Fruit fly (Drosophila melanogaster) whole organism, embryonic: ENCODE data around the gene dmrt11E.
A peak's percentile ranks its signal among the peaks of the same experiment; 100 is the strongest.

ENCODE experiments used
- CG12155 ChIP-seq: fragments of 200-800 bp; sonication (Bioruptor generic); optimal IDR thresholded peaks from 3 replicates; lab custom pipeline; 2016; ENCODE audit warnings: missing biosample characterization, missing genetic modification characterization
- CG13424 ChIP-seq: fragments of 200-800 bp; sonication (Bioruptor generic); optimal IDR thresholded peaks from 2 replicates; lab custom pipeline; 2019; ENCODE audit warnings: missing biosample characterization, mild to moderate bottlenecking, missing genetic modification characterization, moderate library complexity
- CG14014 ChIP-seq: fragments of 200-800 bp; sonication (Bioruptor generic); IDR thresholded peaks from 2 replicates; pipeline ENCODE4 v1.3.6; 2022; ENCODE audit warnings: missing biosample characterization, missing genetic modification characterization
- CG14860 ChIP-seq: fragments of 200-800 bp; sonication (Bioruptor generic); IDR thresholded peaks from 3 replicates; pipeline ENCODE4 v1.3.6; 2022; ENCODE audit warnings: missing biosample characterization, missing genetic modification characterization; ENCODE audit not compliant: partially characterized antibody
- CG1529 ChIP-seq: fragments of 200-800 bp; sonication (Bioruptor generic); optimal IDR thresholded peaks from 3 replicates; lab custom pipeline; 2018; ENCODE audit warnings: missing biosample characterization, missing genetic modification characterization
- CG15479 ChIP-seq: fragments of 200-800 bp; sonication (Bioruptor generic); optimal IDR thresholded peaks from 3 replicates; lab custom pipeline; 2019; ENCODE audit warnings: missing biosample characterization, mild to moderate bottlenecking, missing genetic modification characterization, moderate library complexity
- CG1602 ChIP-seq: fragments of 200-800 bp; sonication (Bioruptor generic); optimal IDR thresholded peaks from 3 replicates; lab custom pipeline; 2016; ENCODE audit warnings: missing biosample characterization, missing genetic modification characterization
- CG17361 ChIP-seq: fragments of 200-800 bp; sonication (Bioruptor generic); IDR thresholded peaks from 3 replicates; pipeline ENCODE4 v1.3.6; 2022; ENCODE audit warnings: missing biosample characterization, missing genetic modification characterization
- CG18619 ChIP-seq: fragments of 200-800 bp; sonication (Bioruptor generic); optimal IDR thresholded peaks from 3 replicates; lab custom pipeline; 2017; ENCODE audit warnings: missing biosample characterization, mild to moderate bottlenecking, missing genetic modification characterization
- CG3163 ChIP-seq: fragments of 200-800 bp; sonication (Bioruptor generic); optimal IDR thresholded peaks from 3 replicates; lab custom pipeline; 2016; ENCODE audit warnings: missing biosample characterization, missing genetic modification characterization
- CG33557 ChIP-seq: fragments of 200-800 bp; sonication (Bioruptor generic); optimal IDR thresholded peaks from 2 replicates; lab custom pipeline; 2019; ENCODE audit warnings: missing biosample characterization, mild to moderate bottlenecking, missing genetic modification characterization, moderate library complexity
- CG7963 ChIP-seq: fragments of 200-800 bp; sonication (Bioruptor generic); IDR thresholded peaks from 3 replicates; pipeline ENCODE4 v1.3.6; 2022; ENCODE audit warnings: missing biosample characterization, missing genetic modification characterization; ENCODE audit not compliant: partially characterized antibody
- CkIIα-i1 ChIP-seq: fragments of 200-800 bp; sonication (Bioruptor generic); IDR thresholded peaks from 2 replicates; pipeline ENCODE4 v1.3.6; 2022; ENCODE audit warnings: missing biosample characterization, missing genetic modification characterization
- D19A ChIP-seq: fragments of 200-800 bp; optimal IDR thresholded peaks from 3 replicates; lab custom pipeline; 2019; ENCODE audit warnings: missing biosample characterization, mild to moderate bottlenecking, missing genetic modification characterization, moderate library complexity
- Dfd ChIP-seq, 2 experiments: fragments of >200 bp; optimal IDR thresholded peaks; 2 replicates each; lab custom pipeline; 2017; ENCODE audit warnings: missing biosample characterization in 2 of 2, missing genetic modification characterization in 2 of 2
- HHEX ChIP-seq: fragments of 200-800 bp; sonication (Bioruptor generic); optimal IDR thresholded peaks from 3 replicates; lab custom pipeline; 2017; ENCODE audit warnings: missing biosample characterization, mild to moderate bottlenecking, missing genetic modification characterization, missing genetic modification reagents
- HLH4C ChIP-seq: fragments of 200-800 bp; sonication (Bioruptor generic); IDR thresholded peaks from 3 replicates; pipeline ENCODE4 v1.3.6; 2022; ENCODE audit warnings: missing biosample characterization, missing genetic modification characterization; ENCODE audit not compliant: partially characterized antibody
- HLHmδ ChIP-seq: fragments of 200-800 bp; sonication (Bioruptor generic); optimal IDR thresholded peaks from 2 replicates; lab custom pipeline; 2018; ENCODE audit warnings: missing biosample characterization, mild to moderate bottlenecking, missing genetic modification characterization, moderate library complexity
- Hmr ChIP-seq: fragments of 200-800 bp; sonication (Bioruptor generic); optimal IDR thresholded peaks from 3 replicates; lab custom pipeline; 2017; ENCODE audit warnings: mild to moderate bottlenecking, missing biosample characterization, missing genetic modification reagents, missing genetic modification characterization
- Hr39 ChIP-seq: fragments of >200 bp; optimal IDR thresholded peaks from 2 replicates; lab custom pipeline; 2017
- Nf-YC ChIP-seq: fragments of 200-800 bp; optimal IDR thresholded peaks from 3 replicates; lab custom pipeline; 2019; ENCODE audit warnings: missing biosample characterization, mild to moderate bottlenecking, missing genetic modification characterization, moderate library complexity
- Optix ChIP-seq: fragments of 200-800 bp; sonication (Bioruptor generic); IDR thresholded peaks from 3 replicates; pipeline ENCODE4 v1.3.6; 2022; ENCODE audit warnings: missing biosample characterization, missing genetic modification characterization
- Ravus ChIP-seq: fragments of 200-800 bp; sonication (Bioruptor generic); IDR thresholded peaks from 2 replicates; pipeline ENCODE4 v1.3.6; 2022; ENCODE audit warnings: missing biosample characterization, missing genetic modification characterization
- Scr ChIP-seq: fragments of 200-800 bp; sonication (Bioruptor generic); IDR thresholded peaks from 2 replicates; pipeline ENCODE4 v1.3.6; 2022; ENCODE audit warnings: missing biosample characterization, missing genetic modification characterization; ENCODE audit not compliant: partially characterized antibody
- YL-1 ChIP-seq: fragments of 200-800 bp; sonication (Bioruptor generic); optimal IDR thresholded peaks from 3 replicates; lab custom pipeline; 2017; ENCODE audit warnings: missing biosample characterization, mild to moderate bottlenecking, missing genetic modification characterization
- bigmax ChIP-seq: fragments of 200-800 bp; sonication (Bioruptor generic); optimal IDR thresholded peaks from 2 replicates; lab custom pipeline; 2018; ENCODE audit warnings: missing biosample characterization, mild to moderate bottlenecking, missing genetic modification characterization
- bowl ChIP-seq: fragments of 200-800 bp; sonication (Bioruptor generic); IDR thresholded peaks from 2 replicates; pipeline ENCODE4 v1.3.6; 2022; ENCODE audit warnings: missing biosample characterization, missing genetic modification characterization
- corto ChIP-seq: fragments of 200-800 bp; sonication (Bioruptor generic); optimal IDR thresholded peaks from 2 replicates; lab custom pipeline; 2016; ENCODE audit warnings: missing biosample characterization, mild to moderate bottlenecking, missing genetic modification characterization, moderate library complexity
- da ChIP-seq: fragments of 200-800 bp; sonication (Bioruptor generic); optimal IDR thresholded peaks from 2 replicates; lab custom pipeline; 2016; ENCODE audit warnings: missing biosample characterization, missing genetic modification characterization
- dati ChIP-seq: fragments of 200-800 bp; sonication (Bioruptor generic); IDR thresholded peaks from 2 replicates; pipeline ENCODE4 v1.3.6; 2022; ENCODE audit warnings: missing biosample characterization, missing genetic modification characterization
- fd64A ChIP-seq: fragments of 200-800 bp; sonication (Bioruptor generic); optimal IDR thresholded peaks from 3 replicates; lab custom pipeline; 2018; ENCODE audit warnings: missing biosample characterization, mild to moderate bottlenecking, missing genetic modification characterization
- gem ChIP-seq: fragments of 200-800 bp; sonication (Bioruptor generic); optimal IDR thresholded peaks from 2 replicates; lab custom pipeline; 2019; ENCODE audit warnings: missing biosample characterization, mild to moderate bottlenecking, missing genetic modification characterization, moderate library complexity
- gfzf ChIP-seq: fragments of 200-800 bp; sonication (Bioruptor generic); optimal IDR thresholded peaks from 2 replicates; lab custom pipeline; 2016; ENCODE audit warnings: missing biosample characterization, mild to moderate bottlenecking, missing genetic modification characterization, moderate library complexity
- hbn ChIP-seq: fragments of 200-800 bp; sonication (Bioruptor generic); IDR thresholded peaks from 2 replicates; pipeline ENCODE4 v1.3.6; 2022; ENCODE audit warnings: missing biosample characterization, missing genetic modification characterization; ENCODE audit not compliant: partially characterized antibody
- ken ChIP-seq: fragments of 200-800 bp; sonication (Bioruptor generic); IDR thresholded peaks from 3 replicates; pipeline ENCODE4 v1.3.6; 2022; ENCODE audit warnings: missing biosample characterization, missing genetic modification characterization
- lmd ChIP-seq: fragments of 200-800 bp; sonication (Bioruptor generic); IDR thresholded peaks from 2 replicates; pipeline ENCODE4 v1.3.6; 2022; ENCODE audit warnings: missing biosample characterization, missing genetic modification characterization
- oc ChIP-seq: fragments of 200-800 bp; sonication (Bioruptor generic); optimal IDR thresholded peaks from 2 replicates; lab custom pipeline; 2018; ENCODE audit warnings: missing biosample characterization, mild to moderate bottlenecking, missing genetic modification characterization, moderate library complexity
- pum ChIP-seq: fragments of 200-800 bp; sonication (Bioruptor generic); optimal IDR thresholded peaks from 2 replicates; lab custom pipeline; 2016; ENCODE audit warnings: missing biosample characterization, missing genetic modification characterization
- ranshi ChIP-seq: fragments of 200-800 bp; sonication (Bioruptor generic); IDR thresholded peaks from 2 replicates; pipeline ENCODE4 v1.3.6; 2022; ENCODE audit warnings: missing biosample characterization, missing genetic modification characterization
- stc ChIP-seq: fragments of 200-800 bp; sonication (Bioruptor generic); IDR thresholded peaks from 2 replicates; pipeline ENCODE4 v1.3.6; 2022; ENCODE audit warnings: missing biosample characterization, missing genetic modification characterization
- tgo ChIP-seq: fragments of 200-800 bp; sonication (Bioruptor generic); IDR thresholded peaks from 3 replicates; pipeline ENCODE4 v1.3.6; 2022; ENCODE audit warnings: missing biosample characterization, missing genetic modification characterization
- z ChIP-seq: fragments of 200-800 bp; sonication (Bioruptor generic); IDR thresholded peaks from 3 replicates; pipeline ENCODE4 v1.3.6; 2022; ENCODE audit warnings: missing biosample characterization, missing genetic modification characterization
- zfh2 ChIP-seq: fragments of 200-800 bp; sonication (Bioruptor generic); optimal IDR thresholded peaks from 2 replicates; lab custom pipeline; 2016; ENCODE audit warnings: missing biosample characterization, missing genetic modification characterization

Gene dmrt11E

dm6 chrX:13387373-13387850 lies 19.4 kb downstream of the dmrt11E start, which contains the start of the genes Ype and CG1662 (continued):
- no peak for TF ChIP-seq Hr39 (lab: Kevin White, UChicago)
- TF ChIP-seq CG7963 (GFP tag; lab: Robert Waterston, UW), result 0 out of 3 replicates have a peak, but pooled peaks have one; percentile 28
- TF ChIP-seq zfh2 (GFP tag; lab: Kevin White, UChicago), result peak; percentile 66
- TF ChIP-seq fd64A (GFP tag; lab: Kevin White, UChicago), result no peak
- TF ChIP-seq tgo (GFP tag; lab: Robert Waterston, UW), result peak; percentile 66
- peak; percentile 58 for TF ChIP-seq D19A (tag; lab: Kevin White, UChicago)
- TF ChIP-seq z (GFP tag; lab: Robert Waterston, UW), result no peak
- peak; percentile 69 for TF ChIP-seq CG15479
- TF ChIP-seq CG33557 (GFP tag; lab: Kevin White, UChicago), result peak; percentile 50
- peak; percentile 67 for TF ChIP-seq Hmr (GFP tag; lab: Kevin White, UChicago)
- no peak for TF ChIP-seq gfzf (GFP tag; lab: Kevin White, UChicago)
- TF ChIP-seq corto (GFP tag; lab: Kevin White, UChicago), result peak; percentile 11
- peak; percentile 35 for TF ChIP-seq CG3163 (GFP tag; lab: Kevin White, UChicago)
- TF ChIP-seq stc (GFP tag; lab: Robert Waterston, UW), result no peak
- 0 out of 3 replicates have a peak, but pooled peaks have one; percentile 62 for TF ChIP-seq ken
- TF ChIP-seq CG12155 (GFP tag; lab: Kevin White, UChicago), result peak; percentile 62
- no peak for TF ChIP-seq CkIIα-i1 (GFP tag; lab: Robert Waterston, UW)
- TF ChIP-seq hbn (GFP tag; lab: Robert Waterston, UW), result peak; percentile 58
- TF ChIP-seq CG18619 (GFP tag; lab: Kevin White, UChicago), result peak; percentile 65
- peak; percentile 86 for TF ChIP-seq CG13424 (tag; lab: Kevin White, UChicago)
- peak; percentile 44; the same call in 1 of the 2 replicates for TF ChIP-seq CG14014
- peak; percentile 55 for TF ChIP-seq YL-1
- TF ChIP-seq bowl (GFP tag; lab: Robert Waterston, UW), result no peak
- TF ChIP-seq Scr (GFP tag; lab: Robert Waterston, UW), result peak; percentile 82
- TF ChIP-seq gem (tag; lab: Kevin White, UChicago), result peak; percentile 84
- TF ChIP-seq Ravus, result no peak; the same call in 1 of the 2 replicates
- peak; percentile 66; the same call in 2 of the 3 replicates for TF ChIP-seq CG14860 (GFP tag; lab: Robert Waterston, UW)
- peak; percentile 84 for TF ChIP-seq oc
- no peak for TF ChIP-seq HLHmδ (GFP tag; lab: Kevin White, UChicago)
- TF ChIP-seq CG1602, result peak; percentile 77
- TF ChIP-seq Optix (GFP tag; lab: Robert Waterston, UW), result no peak
- peak; percentile 53 for TF ChIP-seq CG1529
- no peak for TF ChIP-seq da (GFP tag; lab: Kevin White, UChicago)
- no peak for TF ChIP-seq Dfd (GFP tag; optimal IDR thresholded peaks at IDR 0.05; lab: Kevin White, UChicago)
- peak; percentile 57 for TF ChIP-seq pum
- peak; percentile 64; the same call in 2 of the 3 replicates for TF ChIP-seq HLH4C (GFP tag; lab: Robert Waterston, UW)
- TF ChIP-seq lmd (GFP tag; lab: Robert Waterston, UW), result peak; percentile 69
- TF ChIP-seq dati (GFP tag; lab: Robert Waterston, UW), result no peak
- TF ChIP-seq bigmax (GFP tag; lab: Kevin White, UChicago), result no peak
- TF ChIP-seq CG17361 (GFP tag; lab: Robert Waterston, UW), result peak; percentile 88
- TF ChIP-seq HHEX (GFP tag; lab: Kevin White, UChicago), result peak; percentile 19
- TF ChIP-seq Nf-YC, result peak; percentile 76
- peak; percentile 45; the same call in 1 of the 2 replicates for TF ChIP-seq ranshi (GFP tag; lab: Robert Waterston, UW)
- TF ChIP-seq, all 482 proteins: peak for 353
